Worm (Caenorhabditis elegans) whole organism, midembryonic: Measurements from ENCODE around the gene xpc-1.

ENCODE experiments used
- cog-1 ChIP-seq: sonication (generic microtip); optimal IDR thresholded peaks from 2 replicates; lab custom pipeline; 2016; ENCODE audit warnings: missing genetic modification characterization, missing compliant biosample characterization
- ref-1 ChIP-seq: fragments of 200-800 bp; sonication (Bioruptor generic); conservative IDR thresholded peaks from 2 replicates; pipeline ENCODE4 v1.3.6; 2022; ENCODE audit warnings: missing genetic modification reagents, missing genetic modification characterization, missing compliant biosample characterization
- ztf-29 ChIP-seq: fragments of 200-800 bp; sonication (Bioruptor generic); IDR thresholded peaks from 2 replicates; pipeline ENCODE4 v1.3.6; 2022; ENCODE audit warnings: missing genetic modification reagents, missing genetic modification characterization, missing compliant biosample characterization

ce11 chrIV:2052337-2052736 lies 59.4 kb downstream of the xpc-1 start:
- no peak for TF ChIP-seq cog-1 (tag; lab: Kevin White, UChicago)
- TF ChIP-seq ref-1 (GFP tag; lab: Robert Waterston, UW), result no peak
- no peak for TF ChIP-seq ztf-29 (GFP tag; lab: Robert Waterston, UW)
